Fruit fly (Drosophila melanogaster) whole organism, embryonic: ENCODE data around the gene Dbp21E2.

ENCODE experiments used
- Atf-2 ChIP-seq: fragments of 200-800 bp; sonication (Bioruptor generic); optimal IDR thresholded peaks from 2 replicates; lab custom pipeline; 2016; ENCODE audit warnings: missing biosample characterization, missing genetic modification characterization
- CG10267 ChIP-seq: fragments of 200-800 bp; sonication (Bioruptor generic); optimal IDR thresholded peaks from 2 replicates; lab custom pipeline; 2018; ENCODE audit warnings: missing biosample characterization, mild to moderate bottlenecking, missing genetic modification characterization, moderate library complexity
- CG11456 ChIP-seq: fragments of 200-800 bp; sonication (Bioruptor generic); IDR thresholded peaks from 3 replicates; pipeline ENCODE4 v1.3.6; 2022; ENCODE audit warnings: missing biosample characterization, missing genetic modification characterization
- CG12659 ChIP-seq: fragments of 200-800 bp; sonication (Bioruptor generic); optimal IDR thresholded peaks from 3 replicates; lab custom pipeline; 2017; ENCODE audit warnings: mild to moderate bottlenecking, missing biosample characterization, missing genetic modification reagents, missing genetic modification characterization
- CG12744 ChIP-seq: fragments of 200-800 bp; sonication (Bioruptor generic); optimal IDR thresholded peaks from 2 replicates; lab custom pipeline; 2016; ENCODE audit warnings: missing biosample characterization, missing genetic modification characterization
- CG12942 ChIP-seq: fragments of 200-800 bp; sonication (Bioruptor generic); optimal IDR thresholded peaks from 3 replicates; lab custom pipeline; 2016; ENCODE audit warnings: missing biosample characterization, missing genetic modification characterization
- CG15479 ChIP-seq: fragments of 200-800 bp; sonication (Bioruptor generic); optimal IDR thresholded peaks from 3 replicates; lab custom pipeline; 2019; ENCODE audit warnings: missing biosample characterization, mild to moderate bottlenecking, missing genetic modification characterization, moderate library complexity
- CG16779 ChIP-seq: fragments of 200-800 bp; sonication (Bioruptor generic); IDR thresholded peaks from 2 replicates; pipeline ENCODE4 v1.3.6; 2022; ENCODE audit warnings: missing biosample characterization, missing genetic modification characterization
- CG16815 ChIP-seq: fragments of 200-800 bp; sonication (Bioruptor generic); optimal IDR thresholded peaks from 3 replicates; lab custom pipeline; 2017; ENCODE audit warnings: missing biosample characterization, mild to moderate bottlenecking, missing genetic modification characterization
- CG17359 ChIP-seq: fragments of 200-800 bp; sonication (Bioruptor generic); optimal IDR thresholded peaks from 3 replicates; lab custom pipeline; 2018; ENCODE audit warnings: missing biosample characterization, mild to moderate bottlenecking, missing genetic modification characterization, moderate library complexity
- CG18476 ChIP-seq: fragments of 200-800 bp; sonication (Bioruptor generic); optimal IDR thresholded peaks from 2 replicates; lab custom pipeline; 2016; ENCODE audit warnings: missing biosample characterization, mild to moderate bottlenecking, missing genetic modification characterization
- CG2889 ChIP-seq: fragments of 200-800 bp; sonication (Bioruptor generic); IDR thresholded peaks from 3 replicates; pipeline ENCODE4 v1.3.6; 2022; ENCODE audit warnings: missing biosample characterization, missing genetic modification characterization
- CG31224 ChIP-seq: fragments of 200-800 bp; sonication (Bioruptor generic); IDR thresholded peaks from 2 replicates; pipeline ENCODE4 v1.3.6; 2022; ENCODE audit warnings: missing biosample characterization, missing genetic modification characterization
- CG3407 ChIP-seq: fragments of 200-800 bp; sonication (Bioruptor generic); optimal IDR thresholded peaks from 2 replicates; lab custom pipeline; 2018; ENCODE audit warnings: missing biosample characterization, mild to moderate bottlenecking, missing genetic modification characterization
- CG4424 ChIP-seq: fragments of 200-800 bp; sonication (Bioruptor generic); optimal IDR thresholded peaks from 3 replicates; lab custom pipeline; 2016; ENCODE audit warnings: missing biosample characterization, missing genetic modification characterization
- CG4820 ChIP-seq: fragments of 200-800 bp; sonication (Bioruptor generic); optimal IDR thresholded peaks from 3 replicates; lab custom pipeline; 2016; ENCODE audit warnings: missing biosample characterization, missing genetic modification characterization
- CG5245 ChIP-seq: fragments of 200-800 bp; sonication (Bioruptor generic); optimal IDR thresholded peaks from 3 replicates; lab custom pipeline; 2016; ENCODE audit warnings: missing biosample characterization, missing genetic modification characterization
- CG7839 ChIP-seq: fragments of 200-800 bp; sonication (Bioruptor generic); optimal IDR thresholded peaks from 3 replicates; lab custom pipeline; 2018; ENCODE audit warnings: missing biosample characterization, mild to moderate bottlenecking, missing genetic modification characterization, moderate library complexity
- CG7928 ChIP-seq: fragments of 200-800 bp; sonication (Bioruptor generic); optimal IDR thresholded peaks from 2 replicates; lab custom pipeline; 2017; ENCODE audit warnings: missing biosample characterization, mild to moderate bottlenecking, missing genetic modification characterization
- CG8281 ChIP-seq: fragments of 200-800 bp; sonication (Bioruptor generic); optimal IDR thresholded peaks from 2 replicates; lab custom pipeline; 2018; ENCODE audit warnings: missing biosample characterization, mild to moderate bottlenecking, missing genetic modification characterization, moderate library complexity
- CrebB ChIP-seq: fragments of 200-800 bp; sonication (Bioruptor generic); optimal IDR thresholded peaks from 3 replicates; lab custom pipeline; 2018; ENCODE audit warnings: missing biosample characterization, mild to moderate bottlenecking, missing genetic modification characterization
- Dp ChIP-seq: fragments of 200-800 bp; sonication (Bioruptor generic); optimal IDR thresholded peaks from 2 replicates; lab custom pipeline; 2018; ENCODE audit warnings: missing biosample characterization, mild to moderate bottlenecking, missing genetic modification characterization, moderate library complexity
- ERR ChIP-seq: fragments of 200-800 bp; sonication (Bioruptor generic); optimal IDR thresholded peaks from 2 replicates; lab custom pipeline; 2016; ENCODE audit warnings: missing biosample characterization, missing genetic modification characterization
- Eip74EF ChIP-seq, 2 experiments: fragments of 200-800 bp in 1 of 2; fragments of >200 bp in 1 of 2; sonication (Bioruptor generic) in 1 of 2; optimal IDR thresholded peaks; 2 replicates each; lab custom pipeline; 2017 to 2019; ENCODE audit warnings: missing biosample characterization in 2 of 2, missing genetic modification characterization in 2 of 2, mild to moderate bottlenecking in 1 of 2, moderate library complexity in 1 of 2
- Ets97D ChIP-seq: fragments of 200-800 bp; sonication (Bioruptor generic); optimal IDR thresholded peaks from 3 replicates; lab custom pipeline; 2016; ENCODE audit warnings: missing biosample characterization, missing genetic modification characterization
- HLH54F ChIP-seq: fragments of 200-800 bp; sonication (Bioruptor generic); optimal IDR thresholded peaks from 3 replicates; lab custom pipeline; 2016; ENCODE audit warnings: missing biosample characterization, missing genetic modification characterization
- Hmr ChIP-seq: fragments of 200-800 bp; sonication (Bioruptor generic); optimal IDR thresholded peaks from 3 replicates; lab custom pipeline; 2017; ENCODE audit warnings: mild to moderate bottlenecking, missing biosample characterization, missing genetic modification reagents, missing genetic modification characterization
- Hr3 ChIP-seq: fragments of 200-800 bp; sonication (Bioruptor generic); optimal IDR thresholded peaks from 3 replicates; lab custom pipeline; 2016; ENCODE audit warnings: missing biosample characterization, missing genetic modification characterization
- NC2β ChIP-seq: fragments of 200-800 bp; sonication (Bioruptor generic); optimal IDR thresholded peaks from 2 replicates; lab custom pipeline; 2016; ENCODE audit warnings: missing biosample characterization, missing genetic modification characterization
- Rx ChIP-seq: fragments of 200-800 bp; sonication (Bioruptor generic); IDR thresholded peaks from 2 replicates; pipeline ENCODE4 v1.3.6; 2022; ENCODE audit warnings: missing biosample characterization, missing genetic modification characterization
- aop ChIP-seq: fragments of 200-800 bp; sonication (Bioruptor generic); IDR thresholded peaks from 2 replicates; pipeline ENCODE4 v1.3.6; 2022; ENCODE audit warnings: missing biosample characterization, missing genetic modification characterization
- br ChIP-seq: fragments of >200 bp; optimal IDR thresholded peaks from 2 replicates; lab custom pipeline; 2017
- caup ChIP-seq: fragments of 200-800 bp; sonication (Bioruptor generic); optimal IDR thresholded peaks from 3 replicates; lab custom pipeline; 2017; ENCODE audit warnings: missing biosample characterization, mild to moderate bottlenecking, missing genetic modification characterization, moderate library complexity; ENCODE audit not compliant: severe bottlenecking
- chm ChIP-seq: fragments of 200-800 bp; sonication (Bioruptor generic); IDR thresholded peaks from 2 replicates; pipeline ENCODE4 v1.3.6; 2022; ENCODE audit warnings: missing biosample characterization, missing genetic modification characterization
- grau ChIP-seq: fragments of 200-800 bp; optimal IDR thresholded peaks from 3 replicates; lab custom pipeline; 2019; ENCODE audit warnings: missing biosample characterization, mild to moderate bottlenecking, missing genetic modification characterization, moderate library complexity
- ham ChIP-seq: fragments of 200-800 bp; sonication (Bioruptor generic); IDR thresholded peaks from 2 replicates; pipeline ENCODE4 v1.3.6; 2022; ENCODE audit warnings: missing biosample characterization, missing genetic modification characterization
- luna ChIP-seq: fragments of 200-800 bp; sonication (Bioruptor generic); optimal IDR thresholded peaks from 2 replicates; lab custom pipeline; 2016; ENCODE audit warnings: missing biosample characterization, missing genetic modification characterization
- mam ChIP-seq: fragments of 200-800 bp; sonication (Bioruptor generic); optimal IDR thresholded peaks from 3 replicates; lab custom pipeline; 2016; ENCODE audit warnings: missing biosample characterization, missing genetic modification characterization
- onecut ChIP-seq: fragments of 200-800 bp; sonication (Bioruptor generic); IDR thresholded peaks from 2 replicates; pipeline ENCODE4 v1.3.6; 2022; ENCODE audit warnings: missing biosample characterization, missing genetic modification characterization
- org-1 ChIP-seq: fragments of 200-800 bp; sonication (Bioruptor generic); optimal IDR thresholded peaks from 2 replicates; lab custom pipeline; 2017; ENCODE audit warnings: missing biosample characterization, missing genetic modification characterization
- p53 ChIP-seq: fragments of 200-800 bp; sonication (Bioruptor generic); optimal IDR thresholded peaks from 2 replicates; lab custom pipeline; 2016; ENCODE audit warnings: missing biosample characterization, missing genetic modification characterization
- pita ChIP-seq: fragments of 200-800 bp; sonication (Bioruptor generic); optimal IDR thresholded peaks from 2 replicates; lab custom pipeline; 2017; ENCODE audit warnings: missing biosample characterization, mild to moderate bottlenecking, missing genetic modification characterization
- pnt ChIP-seq: fragments of 200-800 bp; sonication (Bioruptor generic); optimal IDR thresholded peaks from 3 replicates; lab custom pipeline; 2016; ENCODE audit warnings: missing biosample characterization, missing genetic modification characterization
- psq ChIP-seq: fragments of 200-800 bp; sonication (Bioruptor generic); optimal IDR thresholded peaks from 2 replicates; lab custom pipeline; 2017; ENCODE audit warnings: missing biosample characterization, missing genetic modification characterization
- salm ChIP-seq: fragments of 200-800 bp; sonication (Bioruptor generic); optimal IDR thresholded peaks from 2 replicates; lab custom pipeline; 2018; ENCODE audit warnings: missing biosample characterization, mild to moderate bottlenecking, missing genetic modification characterization
- schlank ChIP-seq: fragments of 200-800 bp; sonication (Bioruptor generic); optimal IDR thresholded peaks from 2 replicates; lab custom pipeline; 2018; ENCODE audit warnings: missing biosample characterization, mild to moderate bottlenecking, missing genetic modification characterization
- slp2 ChIP-seq: fragments of 200-800 bp; sonication (Bioruptor generic); optimal IDR thresholded peaks from 2 replicates; lab custom pipeline; 2016; ENCODE audit warnings: missing biosample characterization, missing genetic modification characterization
- usp ChIP-seq: fragments of >200 bp; optimal IDR thresholded peaks from 2 replicates; lab custom pipeline; 2017; ENCODE audit warnings: missing biosample characterization, missing genetic modification characterization
- vvl ChIP-seq: fragments of 200-800 bp; sonication (Bioruptor generic); IDR thresholded peaks from 2 replicates; pipeline ENCODE4 v1.3.6; 2022; ENCODE audit warnings: missing biosample characterization, missing genetic modification characterization
- zf30C ChIP-seq: fragments of 200-800 bp; sonication (Bioruptor generic); optimal IDR thresholded peaks from 3 replicates; lab custom pipeline; 2018; ENCODE audit warnings: missing biosample characterization, mild to moderate bottlenecking, missing genetic modification characterization

The Dbp21E2 gene

dm6 chr2L:819315-820032 lies 8.1 kb downstream of the Dbp21E2 start, which contains the start of the genes PGAP2 and Clp (continued):
- TF ChIP-seq CG12744 (GFP tag; lab: Kevin White, UChicago) = peak; percentile 21
- TF ChIP-seq schlank (tag; lab: Kevin White, UChicago) = peak; percentile 30
- peak; percentile 79 for TF ChIP-seq vvl (GFP tag; lab: Robert Waterston, UW)
- TF ChIP-seq usp (GFP tag; lab: Kevin White, UChicago) = no peak
- no peak for TF ChIP-seq psq (GFP tag; lab: Kevin White, UChicago)
- TF ChIP-seq CG8281 (tag; lab: Kevin White, UChicago) = peak; percentile 29
- peak; percentile 17 for TF ChIP-seq Dp (GFP tag; lab: Kevin White, UChicago)
- TF ChIP-seq Ets97D (GFP tag; lab: Kevin White, UChicago) = peak; percentile 55
- no peak for TF ChIP-seq p53 (GFP tag; lab: Kevin White, UChicago)
- peak; percentile 52; the same call in 1 of the 2 replicates for TF ChIP-seq Rx (GFP tag; lab: Robert Waterston, UW)
- TF ChIP-seq CG12942 (GFP tag; lab: Kevin White, UChicago) = peak; percentile 67
- peak; percentile 64 for TF ChIP-seq Hmr (GFP tag; lab: Kevin White, UChicago)
- peak; percentile 79 for TF ChIP-seq CG12659 (GFP tag; lab: Kevin White, UChicago)
- TF ChIP-seq ham (GFP tag; lab: Robert Waterston, UW) = no peak
- peak; percentile 76 for TF ChIP-seq Hr3 (GFP tag; lab: Kevin White, UChicago)
- peak; percentile 26 for TF ChIP-seq CG15479 (GFP tag; lab: Kevin White, UChicago)
- TF ChIP-seq Atf-2 = peak; percentile 30
- peak; percentile 64 for TF ChIP-seq mam (GFP tag; lab: Kevin White, UChicago)
- peak; percentile 50 for TF ChIP-seq HLH54F (GFP tag; lab: Kevin White, UChicago)
- peak; percentile 79 for TF ChIP-seq grau (tag; lab: Kevin White, UChicago)
- TF ChIP-seq pita = no peak
- no peak for TF ChIP-seq Eip74EF (GFP tag; optimal IDR thresholded peaks at IDR 0.05; lab: Kevin White, UChicago)
- TF ChIP-seq pnt (GFP tag; lab: Kevin White, UChicago) = peak; percentile 16
- no peak for TF ChIP-seq aop (GFP tag; lab: Robert Waterston, UW)
- TF ChIP-seq CG2889 (GFP tag; lab: Robert Waterston, UW) = peak; percentile 59; the same call in 2 of the 3 replicates
- TF ChIP-seq CG11456 (GFP tag; lab: Robert Waterston, UW) = peak; percentile 73; the same call in 2 of the 3 replicates
- peak; percentile 7 for TF ChIP-seq CrebB
- TF ChIP-seq CG7928 (GFP tag; lab: Kevin White, UChicago) = no peak
- TF ChIP-seq br (lab: Kevin White, UChicago) = no peak
- TF ChIP-seq CG4820 (GFP tag; lab: Kevin White, UChicago) = peak; percentile 55
- TF ChIP-seq chm (GFP tag; lab: Robert Waterston, UW) = no peak
- TF ChIP-seq CG5245 (GFP tag; lab: Kevin White, UChicago) = peak; percentile 42
- no peak for TF ChIP-seq CG16779
- peak; percentile 16 for TF ChIP-seq org-1 (GFP tag; lab: Kevin White, UChicago)
- no peak for TF ChIP-seq salm (tag; lab: Kevin White, UChicago)
- TF ChIP-seq CG3407 (GFP tag; lab: Kevin White, UChicago) = peak; percentile 29
- TF ChIP-seq CG18476 (GFP tag; lab: Kevin White, UChicago) = peak; percentile 53
- TF ChIP-seq ERR (GFP tag; lab: Kevin White, UChicago) = no peak
- no peak; the same call in 1 of the 2 replicates for TF ChIP-seq onecut (GFP tag; lab: Robert Waterston, UW)
- peak; percentile 67 for TF ChIP-seq CG31224 (GFP tag; lab: Robert Waterston, UW)
- TF ChIP-seq CG7839 (tag; lab: Kevin White, UChicago) = peak; percentile 81
- peak; percentile 42 for TF ChIP-seq caup (GFP tag; lab: Kevin White, UChicago)
- TF ChIP-seq NC2β (GFP tag; lab: Kevin White, UChicago) = no peak
- peak; percentile 67 for TF ChIP-seq CG17359
- TF ChIP-seq zf30C (GFP tag; lab: Kevin White, UChicago) = no peak
- peak; percentile 59 for TF ChIP-seq CG16815
- peak; percentile 70 for TF ChIP-seq CG10267
- TF ChIP-seq slp2 = no peak
- TF ChIP-seq CG4424 (GFP tag; lab: Kevin White, UChicago) = peak; percentile 79
- no peak for TF ChIP-seq luna (GFP tag; lab: Kevin White, UChicago)
